Worm (Caenorhabditis elegans) whole organism, L4 larva: ENCODE results near the gene srr-8.
A peak's percentile ranks its signal among the peaks of the same experiment; 100 is the strongest.

Source experiments
- D1046.2 ChIP-seq: fragments of 200-800 bp; sonication (Bioruptor generic); IDR thresholded peaks from 2 replicates; pipeline ENCODE4 v1.3.6; 2022; ENCODE audit warnings: missing genetic modification characterization, missing compliant biosample characterization
- F44E2.7 ChIP-seq: fragments of 200-800 bp; sonication (Bioruptor generic); IDR thresholded peaks from 2 replicates; pipeline ENCODE4 v2.1.2; 2022; ENCODE audit warnings: missing genetic modification characterization, missing compliant biosample characterization
- T20F7.1 ChIP-seq: fragments of 200-800 bp; sonication (Bioruptor generic); optimal IDR thresholded peaks from 2 replicates; lab custom pipeline; 2018; ENCODE audit warnings: mild to moderate bottlenecking, missing genetic modification characterization, missing compliant biosample characterization
- Y48G9A.11 ChIP-seq: fragments of 200-800 bp; sonication (Bioruptor generic); IDR thresholded peaks from 2 replicates; pipeline ENCODE4 v1.3.6; 2022; ENCODE audit warnings: missing genetic modification reagents, missing genetic modification characterization, missing compliant biosample characterization
- Y5F2A.4 ChIP-seq: fragments of 200-800 bp; sonication (Bioruptor generic); optimal IDR thresholded peaks from 2 replicates; lab custom pipeline; 2018; ENCODE audit warnings: mild to moderate bottlenecking, missing genetic modification characterization, missing compliant biosample characterization
- aha-1 ChIP-seq: fragments of 150-350 bp; peaks from one replicate; lab custom pipeline; 2014; ENCODE audit warnings: missing biosample characterization, missing genetic modification characterization
- arid-1 ChIP-seq: fragments of 200-800 bp; sonication (Bioruptor generic); conservative IDR thresholded peaks from 2 replicates; pipeline ENCODE4 v1.3.6; 2022; ENCODE audit warnings: missing genetic modification reagents, missing genetic modification characterization, missing compliant biosample characterization
- ces-1 ChIP-seq: fragments of 150-350 bp; sonication (generic microtip); optimal IDR thresholded peaks from 4 replicates; lab custom pipeline; 2014; ENCODE audit warnings: missing biosample characterization, missing genetic modification reagents, missing genetic modification characterization
- cey-2 ChIP-seq: sonication (generic microtip); optimal IDR thresholded peaks from 3 replicates; lab custom pipeline; 2017; ENCODE audit warnings: missing genetic modification characterization, mild to moderate bottlenecking, missing compliant biosample characterization, antibody characterized with exemption, borderline replicate concordance; ENCODE audit not compliant: insufficient read depth
- ctbp-1 ChIP-seq: fragments of 200-800 bp; sonication (Bioruptor generic); IDR thresholded peaks from 2 replicates; pipeline ENCODE4 v1.3.6; 2022; ENCODE audit warnings: missing genetic modification reagents, missing genetic modification characterization, missing compliant biosample characterization
- daf-16 ChIP-seq, 3 experiments: sonication (generic microtip); optimal IDR thresholded peaks; 2 replicates each; lab custom pipeline; 2016 to 2017; ENCODE audit warnings: missing genetic modification characterization in 3 of 3, missing genetic modification reagents in 3 of 3, mild to moderate bottlenecking in 2 of 3, missing compliant biosample characterization in 2 of 3, missing biosample characterization in 1 of 3, moderate library complexity in 1 of 3
- dmd-6 ChIP-seq: fragments of 200-800 bp; sonication (Bioruptor generic); IDR thresholded peaks from 2 replicates; pipeline ENCODE4 v1.3.6; 2022; ENCODE audit warnings: missing genetic modification reagents, missing genetic modification characterization, missing compliant biosample characterization
- dve-1 ChIP-seq: sonication (generic microtip); optimal IDR thresholded peaks from 2 replicates; lab custom pipeline; 2017; ENCODE audit warnings: antibody characterized with exemption, mild to moderate bottlenecking, missing genetic modification characterization, missing compliant biosample characterization; ENCODE audit not compliant: insufficient read depth
- egl-27 ChIP-seq: sonication (generic microtip); optimal IDR thresholded peaks from 3 replicates; lab custom pipeline; 2017; ENCODE audit warnings: missing biosample characterization, missing genetic modification reagents, missing genetic modification characterization
- hif-1 ChIP-seq, 2 experiments: sonication (generic microtip); optimal IDR thresholded peaks; 2 replicates each; lab custom pipeline; 2016 to 2017; ENCODE audit warnings: missing compliant biosample characterization in 2 of 2, missing genetic modification characterization in 2 of 2, missing genetic modification reagents in 2 of 2, missing genotype in 2 of 2, mild to moderate bottlenecking in 1 of 2
- hlh-11 ChIP-seq: fragments of 200-800 bp; sonication (Bioruptor generic); optimal IDR thresholded peaks from 2 replicates; lab custom pipeline; 2018; ENCODE audit warnings: mild to moderate bottlenecking, missing genetic modification characterization, missing compliant biosample characterization
- hlh-30 ChIP-seq: sonication (generic microtip); optimal IDR thresholded peaks from 2 replicates; lab custom pipeline; 2017; ENCODE audit warnings: antibody characterized with exemption, mild to moderate bottlenecking, missing genetic modification characterization, missing compliant biosample characterization; ENCODE audit not compliant: insufficient read depth
- hmg-1.1 ChIP-seq: fragments of 200-800 bp; sonication (Bioruptor generic); IDR thresholded peaks from 2 replicates; pipeline ENCODE4 v1.3.6; 2022; ENCODE audit warnings: missing genetic modification reagents, missing genetic modification characterization, missing compliant biosample characterization
- jun-1 ChIP-seq: fragments of 150-350 bp; optimal IDR thresholded peaks from 2 replicates; lab custom pipeline; 2014; ENCODE audit warnings: missing biosample characterization, missing genetic modification reagents, missing genetic modification characterization
- lin-1 ChIP-seq: fragments of 200-800 bp; sonication (Bioruptor generic); IDR thresholded peaks from 2 replicates; pipeline ENCODE4 v1.3.6; 2022; ENCODE audit warnings: missing genetic modification reagents, missing genetic modification characterization, missing compliant biosample characterization
- lin-13 ChIP-seq: fragments of 150-350 bp; optimal IDR thresholded peaks from 2 replicates; lab custom pipeline; 2014; ENCODE audit warnings: missing biosample characterization, missing genetic modification reagents, missing genetic modification characterization
- lin-15B ChIP-seq: fragments of 150-350 bp; sonication (generic microtip); optimal IDR thresholded peaks from 3 replicates; lab custom pipeline; 2014; ENCODE audit warnings: missing biosample characterization, missing genetic modification characterization
- lin-38 ChIP-seq: fragments of 200-800 bp; sonication (Bioruptor generic); IDR thresholded peaks from 2 replicates; pipeline ENCODE4 v1.3.6; 2022; ENCODE audit warnings: missing genetic modification reagents, missing genetic modification characterization, missing compliant biosample characterization
- lir-3 ChIP-seq: sonication (generic microtip); optimal IDR thresholded peaks from 2 replicates; lab custom pipeline; 2016; ENCODE audit warnings: mild to moderate bottlenecking, missing genetic modification characterization, missing compliant biosample characterization
- madf-5 ChIP-seq, 2 experiments: fragments of 200-800 bp; sonication (Bioruptor generic); IDR thresholded peaks; 2 replicates each; pipeline ENCODE4 v1.3.6; 2022; ENCODE audit warnings: missing compliant biosample characterization in 2 of 2, missing genetic modification characterization in 2 of 2
- mdl-1 ChIP-seq, 2 experiments: fragments of 150-350 bp in 1 of 2; sonication (generic microtip) in 1 of 2; optimal IDR thresholded peaks; 2 replicates each; lab custom pipeline; 2014 to 2017; ENCODE audit warnings: missing biosample characterization in 2 of 2, missing genetic modification characterization in 2 of 2
- mxl-3 ChIP-seq: fragments of 200-800 bp; sonication (Bioruptor generic); optimal IDR thresholded peaks from 2 replicates; lab custom pipeline; 2018; ENCODE audit warnings: mild to moderate bottlenecking, missing genetic modification characterization, missing compliant biosample characterization
- nhr-102 ChIP-seq: sonication (generic microtip); optimal IDR thresholded peaks from 2 replicates; lab custom pipeline; 2016; ENCODE audit warnings: mild to moderate bottlenecking, missing genetic modification characterization, moderate library complexity, missing compliant biosample characterization
- nhr-11 ChIP-seq: fragments of 150-350 bp; optimal IDR thresholded peaks from 2 replicates; lab custom pipeline; 2014; ENCODE audit warnings: missing biosample characterization, missing genetic modification characterization
- nhr-111 ChIP-seq: fragments of 200-800 bp; sonication (Bioruptor generic); optimal IDR thresholded peaks from 2 replicates; lab custom pipeline; 2018; ENCODE audit warnings: mild to moderate bottlenecking, missing genetic modification characterization, missing compliant biosample characterization
- nhr-28 ChIP-seq: fragments of 150-350 bp; optimal IDR thresholded peaks from 2 replicates; lab custom pipeline; 2014; ENCODE audit warnings: missing biosample characterization, missing genetic modification characterization
- nhr-41 ChIP-seq: fragments of 200-800 bp; sonication (Bioruptor generic); IDR thresholded peaks from 2 replicates; pipeline ENCODE4 v1.3.6; 2022; ENCODE audit warnings: missing genetic modification reagents, missing genetic modification characterization, missing compliant biosample characterization
- nhr-48 ChIP-seq: sonication (generic microtip); optimal IDR thresholded peaks from 2 replicates; lab custom pipeline; 2016; ENCODE audit warnings: mild to moderate bottlenecking, missing genetic modification characterization, missing compliant biosample characterization
- nhr-6 ChIP-seq: fragments of 150-350 bp; optimal IDR thresholded peaks from 2 replicates; lab custom pipeline; 2014; ENCODE audit warnings: missing biosample characterization, missing genetic modification characterization
- nhr-77 ChIP-seq: fragments of 150-350 bp; optimal IDR thresholded peaks from 2 replicates; lab custom pipeline; 2014; ENCODE audit warnings: missing biosample characterization, missing genetic modification characterization
- php-3 ChIP-seq: fragments of 200-800 bp; sonication (Bioruptor generic); IDR thresholded peaks from 2 replicates; pipeline ENCODE4 v1.3.6; 2022; ENCODE audit warnings: missing genetic modification reagents, missing genetic modification characterization, missing compliant biosample characterization
- pqm-1 ChIP-seq: sonication (generic microtip); optimal IDR thresholded peaks from 2 replicates; lab custom pipeline; 2017; ENCODE audit warnings: missing biosample characterization, missing genetic modification characterization
- skn-1 ChIP-seq: fragments of 150-350 bp; optimal IDR thresholded peaks from 2 replicates; lab custom pipeline; 2014; ENCODE audit warnings: missing biosample characterization, missing genetic modification characterization
- snpc-1.2 ChIP-seq: fragments of 200-800 bp; sonication (Bioruptor generic); IDR thresholded peaks from 2 replicates; pipeline ENCODE4 v1.3.6; 2022; ENCODE audit warnings: missing genetic modification reagents, missing genetic modification characterization, missing compliant biosample characterization
- spr-1 ChIP-seq: sonication (generic microtip); optimal IDR thresholded peaks from 2 replicates; lab custom pipeline; 2016; ENCODE audit warnings: mild to moderate bottlenecking, missing genetic modification characterization, missing compliant biosample characterization
- unc-62 ChIP-seq, 3 experiments: fragments of 150-350 bp in 1 of 3; sonication (generic microtip); optimal IDR thresholded peaks in 2 of 3; peaks in 1 of 3; 1 replicate in 1 of 3; 2 replicates in 2 of 3; lab custom pipeline; 2014 to 2017; ENCODE audit warnings: missing biosample characterization in 3 of 3, missing genetic modification characterization in 3 of 3, missing genetic modification reagents in 3 of 3, missing genotype in 1 of 3
- zfp-3 ChIP-seq: fragments of 200-800 bp; sonication (Bioruptor generic); conservative IDR thresholded peaks from 2 replicates; pipeline ENCODE4 v1.3.6; 2022; ENCODE audit warnings: missing genetic modification reagents, missing genetic modification characterization, missing compliant biosample characterization
- zip-2 ChIP-seq: fragments of 150-350 bp; optimal IDR thresholded peaks from 2 replicates; lab custom pipeline; 2014; ENCODE audit warnings: missing biosample characterization, missing genetic modification characterization

Gene srr-8

ce11 chrV:5030715-5031114 lies 29.2 kb downstream of the srr-8 start, which contains the start of gene swt-7:
TSS of gene swt-7 (minus strand) at chrV:5030815.
- peak; percentile 7 for TF ChIP-seq aha-1 (tag; lab: Kevin White, UChicago)
- no peak for TF ChIP-seq hlh-30 (tag; lab: Kevin White, UChicago)
- TF ChIP-seq unc-62 (GFP tag; optimal IDR thresholded peaks at IDR 0.05 in 1 of 2; lab: Kevin White, UChicago) = no peak
- no peak for TF ChIP-seq unc-62 (tag; optimal IDR thresholded peaks at IDR 0.05; lab: Kevin White, UChicago)
- TF ChIP-seq, all 104 proteins: peak for 1

- TF ChIP-seq lin-13 (GFP tag; lab: Kevin White, UChicago) (no peak), nhr-28 (tag; lab: Kevin White, UChicago) (peak; percentile 93), nhr-77 (tag; lab: Kevin White, UChicago) (no peak), Y48G9A.11 (GFP tag; lab: Robert Waterston, UW) (no peak), daf-16 (GFP tag; optimal IDR thresholded peaks at IDR 0.05; lab: Kevin White, UChicago) (no peak), daf-16 (tag; optimal IDR thresholded peaks at IDR 0.05; lab: Kevin White, UChicago) (peak; percentile 3), mxl-3 (GFP tag; lab: Kevin White, UChicago) (no peak), Y5F2A.4 (GFP tag; lab: Kevin White, UChicago) (no peak), dmd-6 (peak; percentile 12; the same call in 1 of the 2 replicates), jun-1 (no peak), skn-1 (tag; lab: Kevin White, UChicago) (no peak), lin-15B (tag; lab: Kevin White, UChicago) (no peak), D1046.2 (GFP tag; lab: Robert Waterston, UW) (no peak), F44E2.7 (GFP tag; lab: Robert Waterston, UW) (no peak), cey-2 (tag; lab: Kevin White, UChicago) (no peak), spr-1 (tag; lab: Kevin White, UChicago) (no peak), nhr-48 (tag; lab: Kevin White, UChicago) (peak; percentile 24), ctbp-1 (GFP tag; lab: Robert Waterston, UW) (no peak), zfp-3 (GFP tag; lab: Robert Waterston, UW) (no peak), lir-3 (tag; lab: Kevin White, UChicago) (no peak)
These were observed 30.3 kb downstream of the srr-8 start for ce11 chrV:5031764-5032163.

- TF ChIP-seq hlh-30 (tag; lab: Kevin White, UChicago) = peak; percentile 60
- peak; percentile 17 for TF ChIP-seq T20F7.1 (GFP tag; lab: Kevin White, UChicago)
- peak; percentile 34 for TF ChIP-seq dve-1 (tag; lab: Kevin White, UChicago)
- no peak for TF ChIP-seq daf-16 (GFP tag; optimal IDR thresholded peaks at IDR 0.05; lab: Kevin White, UChicago)
- TF ChIP-seq daf-16 (tag; optimal IDR thresholded peaks at IDR 0.05; lab: Kevin White, UChicago) = peak; percentile 84
- TF ChIP-seq skn-1 (tag; lab: Kevin White, UChicago) = no peak
- TF ChIP-seq snpc-1.2 (GFP tag; lab: Robert Waterston, UW) = no peak
- TF ChIP-seq aha-1 (tag; lab: Kevin White, UChicago) = peak; percentile 39
- no peak for TF ChIP-seq ces-1 (GFP tag; lab: Kevin White, UChicago)
- no peak for TF ChIP-seq madf-5 (GFP tag; IDR thresholded peaks at IDR 0.05; lab: Robert Waterston, UW)
- TF ChIP-seq lin-15B (tag; lab: Kevin White, UChicago) = no peak
- no peak for TF ChIP-seq pqm-1 (tag; lab: Kevin White, UChicago)
- TF ChIP-seq zip-2 (tag; lab: Kevin White, UChicago) = peak; percentile 26
- no peak for TF ChIP-seq nhr-41 (GFP tag; lab: Robert Waterston, UW)
- TF ChIP-seq php-3 (GFP tag; lab: Robert Waterston, UW) = no peak
- peak in 1 of 2 experiments; percentile 43 for TF ChIP-seq hif-1 (tag; optimal IDR thresholded peaks at IDR 0.05; lab: Kevin White, UChicago)
- TF ChIP-seq dmd-6 = peak; percentile 56
- TF ChIP-seq Y5F2A.4 (GFP tag; lab: Kevin White, UChicago) = no peak
- peak; percentile 42 for TF ChIP-seq nhr-102 (tag; lab: Kevin White, UChicago)
- peak; percentile 2 for TF ChIP-seq mxl-3 (GFP tag; lab: Kevin White, UChicago)
- no peak for TF ChIP-seq hmg-1.1 (GFP tag; lab: Robert Waterston, UW)
- TF ChIP-seq nhr-6 (tag; lab: Kevin White, UChicago) = no peak
- no peak for TF ChIP-seq egl-27 (tag; lab: Kevin White, UChicago)
- peak; percentile 78 to 86 for TF ChIP-seq mdl-1 (tag; optimal IDR thresholded peaks at IDR 0.05; lab: Kevin White, UChicago)
- peak; percentile 45 for TF ChIP-seq nhr-11
- TF ChIP-seq nhr-28 (tag; lab: Kevin White, UChicago) = peak; percentile 21
- no peak for TF ChIP-seq nhr-111 (GFP tag; lab: Kevin White, UChicago)
- TF ChIP-seq lin-38 = no peak
- TF ChIP-seq hlh-11 (tag; lab: Kevin White, UChicago) = peak; percentile 65
- peak; percentile 14 for TF ChIP-seq nhr-48 (tag; lab: Kevin White, UChicago)
- no peak for TF ChIP-seq arid-1 (GFP tag; lab: Robert Waterston, UW)
- peak in 1 of 2 experiments; percentile 89 for TF ChIP-seq unc-62 (GFP tag; optimal IDR thresholded peaks at IDR 0.05 in 1 of 2; lab: Kevin White, UChicago)
- no peak for TF ChIP-seq unc-62 (tag; optimal IDR thresholded peaks at IDR 0.05; lab: Kevin White, UChicago)
- TF ChIP-seq D1046.2 (GFP tag; lab: Robert Waterston, UW) = no peak
- TF ChIP-seq lin-1 (GFP tag; lab: Robert Waterston, UW) = 0 out of 2 replicates have a peak, but pooled peaks have one; percentile 9
These were observed 30.7 kb downstream of the srr-8 start for ce11 chrV:5032176-5032575.
